Fruit fly (Drosophila melanogaster): Measurements from ENCODE around the gene Npc2h.

Npc2h gene

DNA sequence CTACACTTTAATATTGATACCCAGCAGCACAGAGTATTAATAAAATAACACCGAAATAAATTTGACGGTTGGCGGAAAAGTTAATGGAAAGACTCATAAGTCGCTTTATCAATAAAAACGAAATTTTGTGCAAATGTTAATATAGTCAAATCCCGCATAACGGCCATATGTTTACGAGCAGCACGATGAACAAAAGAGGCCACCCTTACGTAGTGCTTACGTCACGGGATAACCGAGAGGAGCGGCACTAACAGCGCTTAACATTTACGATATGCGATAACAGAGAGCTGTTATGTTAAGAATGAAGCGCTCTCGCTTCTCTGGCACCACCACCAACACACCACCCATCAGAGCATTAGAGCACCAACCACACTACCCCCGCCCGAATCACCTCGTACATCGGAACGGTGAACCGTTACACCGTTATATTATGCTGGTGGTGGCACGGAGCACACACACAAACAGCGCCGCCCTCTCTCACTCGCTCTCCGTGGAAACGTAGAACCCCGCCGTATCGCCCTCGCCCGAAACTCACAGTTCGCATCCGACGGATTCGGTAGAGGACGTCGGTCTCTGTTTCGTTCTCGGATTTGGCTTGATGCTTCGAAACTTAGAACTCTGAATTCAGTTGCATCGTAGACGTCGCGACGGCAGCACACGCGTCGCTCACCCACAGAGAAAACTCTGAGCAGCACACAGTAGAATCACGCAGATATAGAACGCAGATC is 19.4 kb upstream of the Npc2h start, which contains the start of gene zfh1 (continued):
- TF ChIP-seq salm (tag; optimal IDR thresholded peaks at IDR 0.05) (no peak), pan (optimal IDR thresholded peaks at IDR 0.05) (no peak), pan (GFP tag; optimal IDR thresholded peaks at IDR 0.05 in 1 of 2, IDR thresholded peaks at IDR 0.05 in 1 of 2) (peak in 1 of 2 experiments; percentile 29), CG6272 (GFP tag; IDR thresholded peaks at IDR 0.05) (no peak), Nf-YB (GFP tag; optimal IDR thresholded peaks at IDR 0.05) (peak; percentile 87), dmrt11E (tag; optimal IDR thresholded peaks at IDR 0.05) (no peak), Mes4 (GFP tag; optimal IDR thresholded peaks at IDR 0.05) (peak; percentile 19), danr (GFP tag; IDR thresholded peaks at IDR 0.05) (no peak), exex (tag; optimal IDR thresholded peaks at IDR 0.05) (no peak), Fer3 (tag; optimal IDR thresholded peaks at IDR 0.05) (no peak), Spps (tag; optimal IDR thresholded peaks at IDR 0.05) (no peak), Doc3 (GFP tag; IDR thresholded peaks at IDR 0.05; ENCODE audit: partially characterized antibody) (no peak), CG6813 (GFP tag; optimal IDR thresholded peaks at IDR 0.05) (no peak), fru (optimal IDR thresholded peaks at IDR 0.05) (no peak), CG34376 (GFP tag; optimal IDR thresholded peaks at IDR 0.05) (peak; percentile 15)

DNA sequence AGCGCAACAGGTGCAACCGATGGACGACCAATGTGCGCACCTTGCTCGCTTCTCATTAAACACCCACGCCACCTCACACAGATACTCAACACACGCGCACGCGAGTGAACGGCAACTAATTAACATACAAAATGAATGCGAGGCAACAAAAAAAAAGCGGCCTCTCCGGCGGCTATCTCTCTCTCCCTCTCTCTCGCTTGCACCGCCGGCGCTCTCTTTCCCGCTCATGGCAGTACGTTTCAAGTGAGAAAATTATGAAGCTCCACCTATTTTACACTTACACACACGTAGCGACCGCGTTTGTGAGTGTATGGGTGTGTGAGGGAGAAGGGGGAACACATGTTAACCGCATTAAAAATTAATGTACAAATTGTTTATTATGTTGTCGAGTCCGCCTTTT is 18.0 kb upstream of the Npc2h start:
- no peak for TF ChIP-seq CG17568 (GFP tag; optimal IDR thresholded peaks at IDR 0.05)
- TF ChIP-seq seq (GFP tag; IDR thresholded peaks at IDR 0.05), result peak; percentile 27; the same call in 1 of the 2 replicates
- no peak for TF ChIP-seq Dip3 (GFP tag; optimal IDR thresholded peaks at IDR 0.05)
- TF ChIP-seq yki (optimal IDR thresholded peaks at IDR 0.05), result peak; percentile 32
- no peak for TF ChIP-seq CG3281 (GFP tag; optimal IDR thresholded peaks at IDR 0.05)
- TF ChIP-seq otp (GFP tag; IDR thresholded peaks at IDR 0.05), result peak; percentile 68; the same call in 1 of the 3 replicates
- no peak for TF ChIP-seq CG7928 (GFP tag; optimal IDR thresholded peaks at IDR 0.05)
- 0 out of 3 replicates have a peak, but pooled peaks have one; percentile 32 for TF ChIP-seq ci (GFP tag; IDR thresholded peaks at IDR 0.05)
- TF ChIP-seq CoRest (tag; optimal IDR thresholded peaks at IDR 0.05), result peak; percentile 56
- no peak for TF ChIP-seq CG15269 (tag; optimal IDR thresholded peaks at IDR 0.05)
- no peak for TF ChIP-seq CG31365 (tag; optimal IDR thresholded peaks at IDR 0.05)
- peak; percentile 65 for TF ChIP-seq crol (GFP tag; IDR thresholded peaks at IDR 0.05)
- TF ChIP-seq nmo (GFP tag; optimal IDR thresholded peaks at IDR 0.05), result peak; percentile 42
- TF ChIP-seq CG12942 (GFP tag; optimal IDR thresholded peaks at IDR 0.05), result no peak
- TF ChIP-seq Nf-YB (GFP tag; optimal IDR thresholded peaks at IDR 0.05), result peak; percentile 98
- TF ChIP-seq pros (GFP tag; optimal IDR thresholded peaks at IDR 0.05), result peak; percentile 38
- TF ChIP-seq Poxn (GFP tag; IDR thresholded peaks at IDR 0.05), result no peak
- TF ChIP-seq CG4360 (GFP tag; IDR thresholded peaks at IDR 0.05), result peak; percentile 47; the same call in 1 of the 2 replicates
- TF ChIP-seq CG17802 (tag; optimal IDR thresholded peaks at IDR 0.05), result no peak
- peak; percentile 86 for TF ChIP-seq CG8478 (optimal IDR thresholded peaks at IDR 0.05)
- no peak for TF ChIP-seq CG12744 (GFP tag; optimal IDR thresholded peaks at IDR 0.05)
- peak; percentile 16; the same call in 1 of the 2 replicates for TF ChIP-seq CG13287 (GFP tag; IDR thresholded peaks at IDR 0.05; ENCODE audit: partially characterized antibody)
- TF ChIP-seq CG3838 (GFP tag; optimal IDR thresholded peaks at IDR 0.05), result no peak
- peak; percentile 99 for TF ChIP-seq sqz (GFP tag; optimal IDR thresholded peaks at IDR 0.05)
- TF ChIP-seq ac (GFP tag; optimal IDR thresholded peaks at IDR 0.05), result no peak
- peak; percentile 44 for TF ChIP-seq Deaf1 (tag; optimal IDR thresholded peaks at IDR 0.05)
- no peak for TF ChIP-seq ftz-f1 (GFP tag; optimal IDR thresholded peaks at IDR 0.05)
- TF ChIP-seq CG14050 (GFP tag; IDR thresholded peaks at IDR 0.05), result no peak
- 0 out of 2 replicates have a peak, but pooled peaks have one; percentile 12 for TF ChIP-seq sna (GFP tag; IDR thresholded peaks at IDR 0.05; ENCODE audit: partially characterized antibody)
- no peak for TF ChIP-seq dpn (GFP tag; optimal IDR thresholded peaks at IDR 0.05)
- no peak for TF ChIP-seq eyg (GFP tag; optimal IDR thresholded peaks at IDR 0.05)
- peak; percentile 29; the same call in 1 of the 2 replicates for TF ChIP-seq Adf1 (GFP tag; IDR thresholded peaks at IDR 0.05)
- TF ChIP-seq CG1832 (GFP tag; optimal IDR thresholded peaks at IDR 0.05), result peak; percentile 92
- no peak for TF ChIP-seq CG4282 (GFP tag; optimal IDR thresholded peaks at IDR 0.05)
- TF ChIP-seq sd (tag; optimal IDR thresholded peaks at IDR 0.05), result no peak
- TF ChIP-seq CG7745 (tag; optimal IDR thresholded peaks at IDR 0.05), result peak; percentile 65

Measured in whole organism, embryonic.